Fruit fly (Drosophila melanogaster) whole organism, embryonic: ENCODE data around the gene CG13898.

ENCODE experiments used
- Atf6 ChIP-seq: fragments of 200-800 bp; sonication (Bioruptor generic); IDR thresholded peaks from 2 replicates; pipeline ENCODE4 v1.3.6; 2022; ENCODE audit warnings: missing biosample characterization, missing genetic modification characterization
- Awh ChIP-seq: fragments of 200-800 bp; sonication (Bioruptor generic); IDR thresholded peaks from 2 replicates; pipeline ENCODE4, ENCODE4 v1.3.6; 2022; ENCODE audit warnings: missing biosample characterization, missing genetic modification characterization
- CG10321 ChIP-seq: fragments of 200-800 bp; sonication (Bioruptor generic); IDR thresholded peaks from 2 replicates; pipeline ENCODE4 v1.3.6; 2022; ENCODE audit warnings: missing biosample characterization, missing genetic modification characterization
- CG10959 ChIP-seq: fragments of 200-800 bp; sonication (Bioruptor generic); IDR thresholded peaks from 2 replicates; pipeline ENCODE4 v1.3.6; 2022; ENCODE audit warnings: missing biosample characterization, missing genetic modification characterization
- CG12071 ChIP-seq: fragments of 200-800 bp; sonication (Bioruptor generic); optimal IDR thresholded peaks from 3 replicates; lab custom pipeline; 2018; ENCODE audit warnings: missing biosample characterization, mild to moderate bottlenecking, missing genetic modification characterization
- CG12659 ChIP-seq: fragments of 200-800 bp; sonication (Bioruptor generic); optimal IDR thresholded peaks from 3 replicates; lab custom pipeline; 2017; ENCODE audit warnings: mild to moderate bottlenecking, missing biosample characterization, missing genetic modification reagents, missing genetic modification characterization
- CG12769 ChIP-seq: fragments of 200-800 bp; sonication (Bioruptor generic); optimal IDR thresholded peaks from 2 replicates; lab custom pipeline; 2019; ENCODE audit warnings: missing biosample characterization, mild to moderate bottlenecking, missing genetic modification characterization, moderate library complexity
- CG13424 ChIP-seq: fragments of 200-800 bp; sonication (Bioruptor generic); optimal IDR thresholded peaks from 2 replicates; lab custom pipeline; 2019; ENCODE audit warnings: missing biosample characterization, mild to moderate bottlenecking, missing genetic modification characterization, moderate library complexity
- CG14014 ChIP-seq: fragments of 200-800 bp; sonication (Bioruptor generic); IDR thresholded peaks from 2 replicates; pipeline ENCODE4 v1.3.6; 2022; ENCODE audit warnings: missing biosample characterization, missing genetic modification characterization
- CG14050 ChIP-seq: fragments of 200-800 bp; sonication (Bioruptor generic); IDR thresholded peaks from 3 replicates; pipeline ENCODE4 v1.3.6; 2022; ENCODE audit warnings: missing biosample characterization, missing genetic modification characterization
- CG14441 ChIP-seq: fragments of 200-800 bp; sonication (Bioruptor generic); IDR thresholded peaks from 2 replicates; pipeline ENCODE4 v1.3.6; 2022; ENCODE audit warnings: missing biosample characterization, missing genetic modification characterization
- CG15011 ChIP-seq: fragments of 200-800 bp; sonication (Bioruptor generic); optimal IDR thresholded peaks from 3 replicates; lab custom pipeline; 2018; ENCODE audit warnings: missing biosample characterization, mild to moderate bottlenecking, missing genetic modification characterization
- CG15269 ChIP-seq: fragments of 200-800 bp; sonication (Bioruptor generic); optimal IDR thresholded peaks from 2 replicates; lab custom pipeline; 2018; ENCODE audit warnings: missing biosample characterization, mild to moderate bottlenecking, missing genetic modification characterization, moderate library complexity
- CG17328 ChIP-seq: fragments of 200-800 bp; sonication (Bioruptor generic); IDR thresholded peaks from 2 replicates; pipeline ENCODE4 v1.3.6; 2022; ENCODE audit warnings: missing biosample characterization, missing genetic modification characterization
- CG17829 ChIP-seq: fragments of 200-800 bp; optimal IDR thresholded peaks from 2 replicates; lab custom pipeline; 2019; ENCODE audit warnings: missing biosample characterization, mild to moderate bottlenecking, missing genetic modification characterization, moderate library complexity
- CG2678 ChIP-seq: fragments of 200-800 bp; sonication (Bioruptor generic); optimal IDR thresholded peaks from 3 replicates; lab custom pipeline; 2019; ENCODE audit warnings: missing biosample characterization, mild to moderate bottlenecking, missing genetic modification characterization, moderate library complexity
- CG30403 ChIP-seq: fragments of 200-800 bp; sonication (Bioruptor generic); optimal IDR thresholded peaks from 3 replicates; lab custom pipeline; 2016; ENCODE audit warnings: missing biosample characterization, missing genetic modification characterization
- CG34422 ChIP-seq: fragments of 200-800 bp; sonication (Bioruptor generic); IDR thresholded peaks from 3 replicates; pipeline ENCODE4 v1.3.6; 2022; ENCODE audit warnings: missing biosample characterization, missing genetic modification characterization
- CG43689 ChIP-seq: fragments of 200-800 bp; sonication (Bioruptor generic); IDR thresholded peaks from 2 replicates; pipeline ENCODE4 v1.3.6; 2022; ENCODE audit warnings: missing biosample characterization, missing genetic modification characterization
- CG5180 ChIP-seq: fragments of 200-800 bp; sonication (Bioruptor generic); optimal IDR thresholded peaks from 3 replicates; lab custom pipeline; 2017; ENCODE audit warnings: missing biosample characterization, missing genetic modification characterization, mild to moderate bottlenecking, moderate library complexity, missing genetic modification reagents
- CG6813 ChIP-seq: fragments of 200-800 bp; sonication (Bioruptor generic); optimal IDR thresholded peaks from 2 replicates; lab custom pipeline; 2017; ENCODE audit warnings: missing biosample characterization, missing genetic modification characterization, mild to moderate bottlenecking, moderate library complexity, missing genetic modification reagents
- CG8290 ChIP-seq, 3 experiments: fragments of 200-800 bp; sonication (Bioruptor generic); optimal IDR thresholded peaks; 2 replicates each; lab custom pipeline; 2016 to 2019; ENCODE audit warnings: missing biosample characterization in 3 of 3, missing genetic modification characterization in 3 of 3, mild to moderate bottlenecking in 2 of 3, moderate library complexity in 1 of 3
- CG8924 ChIP-seq: fragments of 200-800 bp; optimal IDR thresholded peaks from 3 replicates; lab custom pipeline; 2019; ENCODE audit warnings: missing biosample characterization, mild to moderate bottlenecking, missing genetic modification characterization, moderate library complexity
- CG9932 ChIP-seq: fragments of 200-800 bp; sonication (Bioruptor generic); IDR thresholded peaks from 2 replicates; pipeline ENCODE4 v1.3.6; 2022; ENCODE audit warnings: missing biosample characterization, missing genetic modification characterization
- Camta ChIP-seq: fragments of 200-800 bp; sonication (Bioruptor generic); optimal IDR thresholded peaks from 2 replicates; lab custom pipeline; 2016; ENCODE audit warnings: missing biosample characterization, missing genetic modification characterization
- CoRest ChIP-seq: fragments of 200-800 bp; sonication (Bioruptor generic); optimal IDR thresholded peaks from 3 replicates; lab custom pipeline; 2018; ENCODE audit warnings: missing biosample characterization, mild to moderate bottlenecking, missing genetic modification characterization, moderate library complexity
- Drgx ChIP-seq: fragments of 200-800 bp; sonication (Bioruptor generic); IDR thresholded peaks from 2 replicates; pipeline ENCODE4 v1.3.6; 2022; ENCODE audit warnings: missing biosample characterization, missing genetic modification characterization
- Hmr ChIP-seq: fragments of 200-800 bp; sonication (Bioruptor generic); optimal IDR thresholded peaks from 3 replicates; lab custom pipeline; 2017; ENCODE audit warnings: mild to moderate bottlenecking, missing biosample characterization, missing genetic modification reagents, missing genetic modification characterization
- Hr39 ChIP-seq: fragments of >200 bp; optimal IDR thresholded peaks from 2 replicates; lab custom pipeline; 2017
- Lim3 ChIP-seq: fragments of 200-800 bp; sonication (Bioruptor generic); IDR thresholded peaks from 2 replicates; pipeline ENCODE4 v1.3.6; 2022; ENCODE audit warnings: missing biosample characterization, missing genetic modification characterization
- Mes4 ChIP-seq: fragments of 200-800 bp; sonication (Bioruptor generic); optimal IDR thresholded peaks from 2 replicates; lab custom pipeline; 2016; ENCODE audit warnings: missing biosample characterization, missing genetic modification characterization
- NFAT ChIP-seq: fragments of 200-800 bp; sonication (Bioruptor generic); IDR thresholded peaks from 2 replicates; pipeline ENCODE4 v1.3.6; 2022; ENCODE audit warnings: missing biosample characterization, missing genetic modification characterization
- Oli ChIP-seq: fragments of 200-800 bp; sonication (Bioruptor generic); optimal IDR thresholded peaks from 2 replicates; lab custom pipeline; 2018; ENCODE audit warnings: missing biosample characterization, mild to moderate bottlenecking, missing genetic modification characterization, moderate library complexity
- Ptx1 ChIP-seq: fragments of 200-800 bp; sonication (Bioruptor generic); IDR thresholded peaks from 2 replicates; pipeline ENCODE4 v1.3.6; 2022; ENCODE audit warnings: missing biosample characterization, missing genetic modification characterization
- Sox100B ChIP-seq: fragments of 200-800 bp; sonication (Bioruptor generic); optimal IDR thresholded peaks from 3 replicates; lab custom pipeline; 2018; ENCODE audit warnings: missing biosample characterization, mild to moderate bottlenecking, missing genetic modification characterization
- Sry-β ChIP-seq: fragments of 200-800 bp; sonication (Bioruptor generic); optimal IDR thresholded peaks from 2 replicates; lab custom pipeline; 2018; ENCODE audit warnings: missing biosample characterization, mild to moderate bottlenecking, missing genetic modification characterization, moderate library complexity
- bcd ChIP-seq: fragments of 200-800 bp; sonication (Bioruptor generic); optimal IDR thresholded peaks from 2 replicates; lab custom pipeline; 2017; ENCODE audit warnings: missing biosample characterization, mild to moderate bottlenecking, missing genetic modification characterization
- ci ChIP-seq: fragments of 200-800 bp; sonication (Bioruptor generic); IDR thresholded peaks from 3 replicates; pipeline ENCODE4 v1.3.6; 2022; ENCODE audit warnings: missing biosample characterization, missing genetic modification characterization
- esg ChIP-seq: fragments of 200-800 bp; sonication (Bioruptor generic); conservative IDR thresholded peaks from 2 replicates; pipeline ENCODE4 v1.3.6; 2022; ENCODE audit warnings: missing biosample characterization, missing genetic modification characterization
- fd102C ChIP-seq: fragments of 200-800 bp; sonication (Bioruptor generic); optimal IDR thresholded peaks from 2 replicates; lab custom pipeline; 2018; ENCODE audit warnings: missing biosample characterization, mild to moderate bottlenecking, missing genetic modification characterization, moderate library complexity
- gro ChIP-seq: fragments of 200-800 bp; sonication (Bioruptor generic); optimal IDR thresholded peaks from 2 replicates; lab custom pipeline; 2016; ENCODE audit warnings: missing biosample characterization, missing genetic modification characterization
- kay ChIP-seq: fragments of 200-800 bp; sonication (Bioruptor generic); optimal IDR thresholded peaks from 2 replicates; lab custom pipeline; 2016; ENCODE audit warnings: missing biosample characterization, missing genetic modification characterization
- maf-S ChIP-seq: fragments of 200-800 bp; sonication (Bioruptor generic); optimal IDR thresholded peaks from 2 replicates; lab custom pipeline; 2016; ENCODE audit warnings: missing biosample characterization, missing genetic modification characterization
- mld ChIP-seq: fragments of 200-800 bp; sonication (Bioruptor generic); IDR thresholded peaks from 3 replicates; pipeline ENCODE4 v1.3.6; 2022; ENCODE audit warnings: missing biosample characterization, missing genetic modification characterization; ENCODE audit not compliant: partially characterized antibody
- p53 ChIP-seq: fragments of 200-800 bp; sonication (Bioruptor generic); optimal IDR thresholded peaks from 2 replicates; lab custom pipeline; 2016; ENCODE audit warnings: missing biosample characterization, missing genetic modification characterization
- pan ChIP-seq, 4 experiments: fragments of >200 bp in 3 of 4; fragments of 200-800 bp in 1 of 4; sonication (Bioruptor generic) in 1 of 4; optimal IDR thresholded peaks in 3 of 4; IDR thresholded peaks in 1 of 4; 2 replicates each; pipeline versions ENCODE4 v1.3.6 to Lab custom; 2017 to 2022; ENCODE audit warnings: missing biosample characterization in 2 of 4, missing genetic modification characterization in 2 of 4, mixed read lengths in 1 of 4
- row ChIP-seq: fragments of 200-800 bp; sonication (Bioruptor generic); IDR thresholded peaks from 3 replicates; pipeline ENCODE4 v1.3.6; 2022; ENCODE audit warnings: missing biosample characterization, missing genetic modification characterization
- sens ChIP-seq: fragments of 200-800 bp; sonication (Bioruptor generic); peaks from one replicate; lab custom pipeline; 2016; ENCODE audit warnings: missing biosample characterization, missing genetic modification characterization
- so ChIP-seq: fragments of 200-800 bp; sonication (Bioruptor generic); IDR thresholded peaks from 3 replicates; pipeline ENCODE4 v1.3.6; 2022; ENCODE audit warnings: missing biosample characterization, missing genetic modification characterization
- sob ChIP-seq: fragments of 200-800 bp; sonication (Bioruptor generic); IDR thresholded peaks from 2 replicates; pipeline ENCODE4 v1.3.6; 2022; ENCODE audit warnings: missing biosample characterization, missing genetic modification characterization

Gene CG13898

DNA sequence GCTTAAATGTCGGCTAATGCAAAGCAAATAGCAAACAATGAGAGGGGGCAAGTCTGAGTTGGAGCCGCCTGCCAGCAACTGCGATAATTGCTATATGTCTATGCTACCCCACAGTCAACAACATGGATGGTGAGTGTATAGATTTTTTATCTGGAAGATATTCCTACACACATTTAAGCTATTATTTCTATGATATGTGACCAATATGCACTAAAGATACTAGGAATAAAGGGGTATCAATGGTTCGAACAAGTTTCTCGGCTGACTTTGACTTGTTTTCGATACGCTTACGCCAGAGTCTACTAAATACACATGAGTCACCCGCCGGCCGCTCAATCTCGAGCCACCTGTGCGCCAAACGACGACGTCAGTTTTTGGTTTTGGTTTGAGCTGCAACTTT, 24.9 kb downstream of the CG13898 start (continued):
- TF ChIP-seq maf-S (GFP tag; lab: Kevin White, UChicago) (no peak), pan (optimal IDR thresholded peaks at IDR 0.05; lab: Kevin White, UChicago) (no peak), pan (GFP tag; optimal IDR thresholded peaks at IDR 0.05 in 1 of 2, IDR thresholded peaks at IDR 0.05 in 1 of 2) (peak in 1 of 2 experiments; percentile 39), CG2678 (tag; lab: Kevin White, UChicago) (peak; percentile 18), CG6813 (GFP tag; lab: Kevin White, UChicago) (peak; percentile 26), bcd (GFP tag; lab: Kevin White, UChicago) (peak; percentile 21), Hr39 (lab: Kevin White, UChicago) (no peak), sob (GFP tag; lab: Robert Waterston, UW) (0 out of 2 replicates have a peak, but pooled peaks have one; percentile 33), sens (GFP tag; lab: Kevin White, UChicago) (peak; percentile 76), CG12769 (tag; lab: Kevin White, UChicago) (peak; percentile 52), esg (GFP tag; lab: Robert Waterston, UW) (0 out of 2 replicates have a peak, but pooled peaks have one; percentile 26), CG15011 (no peak), CG14014 (peak; percentile 42; the same call in 1 of the 2 replicates), p53 (no peak), NFAT (no peak), Ptx1 (0 out of 2 replicates have a peak, but pooled peaks have one; percentile 21), CG12071 (peak; percentile 37), CG43689 (GFP tag; lab: Robert Waterston, UW) (0 out of 2 replicates have a peak, but pooled peaks have one; percentile 24), CG17829 (tag; lab: Kevin White, UChicago) (no peak), CG14050 (GFP tag; lab: Robert Waterston, UW) (peak; percentile 33; the same call in 1 of the 3 replicates), fd102C (GFP tag; lab: Kevin White, UChicago) (no peak), CG8924 (tag; lab: Kevin White, UChicago) (no peak), Camta (GFP tag; lab: Kevin White, UChicago) (peak; percentile 21), CG17328 (0 out of 2 replicates have a peak, but pooled peaks have one; percentile 36), mld (no peak), gro (GFP tag; lab: Kevin White, UChicago) (no peak), Atf6 (GFP tag; lab: Robert Waterston, UW) (peak; percentile 50; the same call in 1 of the 2 replicates), CG5180 (GFP tag; lab: Kevin White, UChicago) (peak; percentile 26), kay (peak; percentile 4), CG8290 (GFP tag; optimal IDR thresholded peaks at IDR 0.05; lab: Kevin White, UChicago) (no peak), CG8290 (tag; optimal IDR thresholded peaks at IDR 0.05; lab: Kevin White, UChicago) (peak in 1 of 2 experiments; percentile 65), Sox100B (GFP tag; lab: Kevin White, UChicago) (peak; percentile 7), so (GFP tag; lab: Robert Waterston, UW) (no peak), Sry-β (GFP tag; lab: Kevin White, UChicago) (no peak), CoRest (tag; lab: Kevin White, UChicago) (peak; percentile 2), CG14441 (GFP tag; lab: Robert Waterston, UW) (0 out of 2 replicates have a peak, but pooled peaks have one; percentile 36), CG13424 (tag; lab: Kevin White, UChicago) (peak; percentile 33), CG9932 (GFP tag; lab: Robert Waterston, UW) (peak; percentile 56), ci (GFP tag; lab: Robert Waterston, UW) (peak; percentile 67; the same call in 1 of the 3 replicates), CG12659 (GFP tag; lab: Kevin White, UChicago) (peak; percentile 23), Hmr (GFP tag; lab: Kevin White, UChicago) (no peak), Drgx (GFP tag; lab: Robert Waterston, UW) (no peak), Oli (peak; percentile 26), Lim3 (0 out of 2 replicates have a peak, but pooled peaks have one; percentile 20), CG10321 (GFP tag; lab: Robert Waterston, UW) (no peak), row (GFP tag; lab: Robert Waterston, UW) (peak; percentile 75), CG15269 (tag; lab: Kevin White, UChicago) (peak; percentile 52), CG30403 (GFP tag; lab: Kevin White, UChicago) (peak; percentile 3), CG34422 (peak; percentile 13; the same call in 1 of the 3 replicates), Awh (GFP tag; lab: Robert Waterston, UW) (peak; percentile 45; the same call in 1 of the 2 replicates), Mes4 (GFP tag; lab: Kevin White, UChicago) (no peak), CG10959 (GFP tag; lab: Robert Waterston, UW) (no peak)
